Fruit fly (Drosophila melanogaster): ENCODE data around the gene CG3817.
A peak's percentile ranks its signal among the peaks of the same experiment; 100 is the strongest.

The CG3817 gene

dm6 chr3R:14898280-14898756 is at the start of gene CG3817, which contains the start of gene Nup93-2 (continued):
- peak; percentile 66 for TF ChIP-seq amos (GFP tag; IDR thresholded peaks at IDR 0.05; ENCODE audit: partially characterized antibody)
- TF ChIP-seq Drgx (GFP tag; IDR thresholded peaks at IDR 0.05), result no peak; the same call in 1 of the 2 replicates
- no peak for TF ChIP-seq CG6854 (GFP tag; optimal IDR thresholded peaks at IDR 0.05)
- peak; percentile 44 for TF ChIP-seq bcd (GFP tag; optimal IDR thresholded peaks at IDR 0.05)
- no peak for TF ChIP-seq CG2116 (GFP tag; optimal IDR thresholded peaks at IDR 0.05)
- peak; percentile 13 for TF ChIP-seq CG33213 (GFP tag; optimal IDR thresholded peaks at IDR 0.05)
- peak; percentile 20; the same call in 1 of the 3 replicates for TF ChIP-seq CG7357 (GFP tag; IDR thresholded peaks at IDR 0.05)
- peak; percentile 81 for TF ChIP-seq Scr (GFP tag; IDR thresholded peaks at IDR 0.05; ENCODE audit: partially characterized antibody)
- TF ChIP-seq CG30431 (GFP tag; optimal IDR thresholded peaks at IDR 0.05), result peak; percentile 24
- TF ChIP-seq CG16815 (GFP tag; optimal IDR thresholded peaks at IDR 0.05), result peak; percentile 20
- peak; percentile 72 for TF ChIP-seq E2f1 (GFP tag; IDR thresholded peaks at IDR 0.05)
- no peak for TF ChIP-seq CG3163 (GFP tag; optimal IDR thresholded peaks at IDR 0.05)
- peak; percentile 56 for TF ChIP-seq CG10366 (GFP tag; IDR thresholded peaks at IDR 0.05)
- peak; percentile 78 for TF ChIP-seq CG32532 (GFP tag; IDR thresholded peaks at IDR 0.05)
- no peak for TF ChIP-seq nau (GFP tag; optimal IDR thresholded peaks at IDR 0.05)
- TF ChIP-seq ewg (GFP tag; optimal IDR thresholded peaks at IDR 0.05), result peak; percentile 58
- peak; percentile 75 for TF ChIP-seq CG16813 (GFP tag; IDR thresholded peaks at IDR 0.05; ENCODE audit: partially characterized antibody)
- peak; percentile 56 for TF ChIP-seq CG7556 (GFP tag; optimal IDR thresholded peaks at IDR 0.05)
- TF ChIP-seq CG11560 (tag; IDR thresholded peaks at IDR 0.05), result peak; percentile 68
- no peak for TF ChIP-seq MTF-1 (GFP tag; optimal IDR thresholded peaks at IDR 0.05; ENCODE audit: borderline replicate concordance)
- peak; percentile 36 for TF ChIP-seq CG12659 (GFP tag; optimal IDR thresholded peaks at IDR 0.05)
- peak; percentile 57 for TF ChIP-seq CG1602 (GFP tag; optimal IDR thresholded peaks at IDR 0.05)
- TF ChIP-seq Oli (tag; optimal IDR thresholded peaks at IDR 0.05), result no peak
- peak; percentile 45 for TF ChIP-seq CG4328 (GFP tag; optimal IDR thresholded peaks at IDR 0.05)
- no peak for TF ChIP-seq oc (tag; optimal IDR thresholded peaks at IDR 0.05)
- TF ChIP-seq tna (GFP tag; IDR thresholded peaks at IDR 0.05; ENCODE audit: partially characterized antibody), result no peak
- no peak for TF ChIP-seq CG11085 (GFP tag; IDR thresholded peaks at IDR 0.05)
- peak; percentile 71 for TF ChIP-seq BEAF-32 (GFP tag; optimal IDR thresholded peaks at IDR 0.05)
- TF ChIP-seq CG1832 (GFP tag; optimal IDR thresholded peaks at IDR 0.05), result no peak
- TF ChIP-seq ato (GFP tag; IDR thresholded peaks at IDR 0.05; ENCODE audit: partially characterized antibody), result peak; percentile 10; the same call in 1 of the 2 replicates
- TF ChIP-seq CG3847 (GFP tag; IDR thresholded peaks at IDR 0.05), result peak; percentile 70
- 0 out of 2 replicates have a peak, but pooled peaks have one; percentile 11 for TF ChIP-seq CG11696 (GFP tag; IDR thresholded peaks at IDR 0.05)
- TF ChIP-seq rib (GFP tag; IDR thresholded peaks at IDR 0.05), result 0 out of 2 replicates have a peak, but pooled peaks have one; percentile 23
- TF ChIP-seq insv (GFP tag; optimal IDR thresholded peaks at IDR 0.05), result peak in 1 of 2 experiments; percentile 18
- TF ChIP-seq CG6765 (GFP tag; optimal IDR thresholded peaks at IDR 0.05), result peak; percentile 34
- TF ChIP-seq jigr1 (GFP tag; IDR thresholded peaks at IDR 0.05), result no peak
- TF ChIP-seq Meics (GFP tag; optimal IDR thresholded peaks at IDR 0.05), result peak; percentile 64
- TF ChIP-seq cas (GFP tag; IDR thresholded peaks at IDR 0.05), result peak; percentile 54; the same call in 1 of the 2 replicates
- peak; percentile 81 for TF ChIP-seq stwl (tag; optimal IDR thresholded peaks at IDR 0.05)
- peak; percentile 11 for TF ChIP-seq CG4820 (GFP tag; optimal IDR thresholded peaks at IDR 0.05)
- peak; percentile 52; the same call in 1 of the 2 replicates for TF ChIP-seq Taf1 (GFP tag; IDR thresholded peaks at IDR 0.05)
- TF ChIP-seq CG15601 (tag; optimal IDR thresholded peaks at IDR 0.05), result peak; percentile 7
- TF ChIP-seq Xbp1 (GFP tag; optimal IDR thresholded peaks at IDR 0.05), result peak; percentile 66
- peak; percentile 50 for TF ChIP-seq CG4424 (GFP tag; optimal IDR thresholded peaks at IDR 0.05)
- TF ChIP-seq CG3065 (GFP tag; optimal IDR thresholded peaks at IDR 0.05), result no peak
- TF ChIP-seq maf-S (GFP tag; optimal IDR thresholded peaks at IDR 0.05), result peak; percentile 6
- peak; percentile 68 for TF ChIP-seq CG10654 (GFP tag; optimal IDR thresholded peaks at IDR 0.05)
- no peak for TF ChIP-seq CG7786 (GFP tag; optimal IDR thresholded peaks at IDR 0.05)
- peak; percentile 22 for TF ChIP-seq PHDP (tag; optimal IDR thresholded peaks at IDR 0.05)
- no peak for TF ChIP-seq usp (GFP tag; optimal IDR thresholded peaks at IDR 0.05)
